Fruit fly (Drosophila melanogaster) whole organism, prepupa: ENCODE data around the gene ppk23.
A peak's percentile ranks its signal among the peaks of the same experiment; 100 is the strongest.

ENCODE experiments used
- Blimp-1 ChIP-seq: fragments of 200-800 bp; sonication (Bioruptor generic); optimal IDR thresholded peaks from 3 replicates; lab custom pipeline; 2017; ENCODE audit warnings: missing biosample characterization, missing genetic modification characterization, mild to moderate bottlenecking, moderate library complexity, missing genetic modification reagents
- CG10631 ChIP-seq: fragments of 200-800 bp; sonication (Bioruptor generic); optimal IDR thresholded peaks from 2 replicates; lab custom pipeline; 2016; ENCODE audit warnings: missing biosample characterization, missing genetic modification characterization
- CG10669 ChIP-seq: fragments of 200-800 bp; sonication (Bioruptor generic); optimal IDR thresholded peaks from 3 replicates; lab custom pipeline; 2018; ENCODE audit warnings: missing biosample characterization, mild to moderate bottlenecking, missing genetic modification characterization, moderate library complexity
- CG11762 ChIP-seq: fragments of 200-800 bp; sonication (Bioruptor generic); optimal IDR thresholded peaks from 3 replicates; lab custom pipeline; 2016; ENCODE audit warnings: missing biosample characterization, missing genetic modification characterization; ENCODE audit not compliant: insufficient read depth
- CG15336 ChIP-seq: fragments of 200-800 bp; sonication (Bioruptor generic); IDR thresholded peaks from 2 replicates; pipeline ENCODE4 v1.3.6; 2022; ENCODE audit warnings: missing biosample characterization, missing genetic modification characterization
- CG1621 ChIP-seq: fragments of 200-800 bp; sonication (Bioruptor generic); optimal IDR thresholded peaks from 3 replicates; lab custom pipeline; 2018; ENCODE audit warnings: missing biosample characterization, mild to moderate bottlenecking, missing genetic modification characterization
- CG16779 ChIP-seq: fragments of 200-800 bp; sonication (Bioruptor generic); optimal IDR thresholded peaks from 3 replicates; lab custom pipeline; 2017; ENCODE audit warnings: missing biosample characterization, mild to moderate bottlenecking, missing genetic modification characterization
- CG3032 ChIP-seq: fragments of 200-800 bp; optimal IDR thresholded peaks from 2 replicates; lab custom pipeline; 2019; ENCODE audit warnings: missing biosample characterization, mild to moderate bottlenecking, missing genetic modification characterization, moderate library complexity
- CG31627 ChIP-seq: fragments of 200-800 bp; sonication (Bioruptor generic); optimal IDR thresholded peaks from 3 replicates; lab custom pipeline; 2016; ENCODE audit warnings: missing biosample characterization, missing genetic modification characterization
- CG32006 ChIP-seq: fragments of 200-800 bp; sonication (Bioruptor generic); optimal IDR thresholded peaks from 3 replicates; lab custom pipeline; 2017; ENCODE audit warnings: missing biosample characterization, mild to moderate bottlenecking, missing genetic modification characterization
- CG34406 ChIP-seq: fragments of 200-800 bp; sonication (Bioruptor generic); optimal IDR thresholded peaks from 3 replicates; lab custom pipeline; 2016; ENCODE audit warnings: missing biosample characterization, missing genetic modification characterization
- CG4318 ChIP-seq: fragments of 200-800 bp; sonication (Bioruptor generic); optimal IDR thresholded peaks from 3 replicates; lab custom pipeline; 2017; ENCODE audit warnings: missing biosample characterization, mild to moderate bottlenecking, missing genetic modification characterization
- CG6163 ChIP-seq: fragments of 200-800 bp; sonication (Bioruptor generic); IDR thresholded peaks from 3 replicates; pipeline ENCODE4 v1.3.6; 2022; ENCODE audit warnings: missing biosample characterization, missing genetic modification characterization
- CG6276 ChIP-seq: fragments of 200-800 bp; sonication (Bioruptor generic); optimal IDR thresholded peaks from 2 replicates; lab custom pipeline; 2017; ENCODE audit warnings: missing biosample characterization, mild to moderate bottlenecking, missing genetic modification characterization
- CG6792 ChIP-seq: fragments of 200-800 bp; sonication (Bioruptor generic); optimal IDR thresholded peaks from 3 replicates; lab custom pipeline; 2016; ENCODE audit warnings: missing biosample characterization, missing genetic modification characterization
- CG6808 ChIP-seq: fragments of 200-800 bp; sonication (Bioruptor generic); optimal IDR thresholded peaks from 3 replicates; lab custom pipeline; 2017; ENCODE audit warnings: missing biosample characterization, missing genetic modification characterization, mild to moderate bottlenecking, moderate library complexity, missing genetic modification reagents
- CG6854 ChIP-seq: fragments of 200-800 bp; sonication (Bioruptor generic); optimal IDR thresholded peaks from 2 replicates; lab custom pipeline; 2017; ENCODE audit warnings: missing biosample characterization, mild to moderate bottlenecking, missing genetic modification characterization
- CG8119 ChIP-seq: fragments of 200-800 bp; sonication (Bioruptor generic); IDR thresholded peaks from 3 replicates; pipeline ENCODE4 v1.3.6; 2022; ENCODE audit warnings: missing biosample characterization, missing genetic modification characterization
- CG8319 ChIP-seq: fragments of 200-800 bp; sonication (Bioruptor generic); optimal IDR thresholded peaks from 3 replicates; lab custom pipeline; 2016; ENCODE audit warnings: missing biosample characterization, missing genetic modification characterization
- CG9139 ChIP-seq: fragments of 200-800 bp; sonication (Bioruptor generic); optimal IDR thresholded peaks from 3 replicates; lab custom pipeline; 2017; ENCODE audit warnings: missing biosample characterization, mild to moderate bottlenecking, missing genetic modification characterization
- Eip78C ChIP-seq: fragments of 200-800 bp; sonication (Bioruptor generic); peaks from one replicate; lab custom pipeline; 2016; ENCODE audit warnings: missing biosample characterization, missing genetic modification characterization
- Ets21C ChIP-seq: fragments of 200-800 bp; sonication (Bioruptor generic); optimal IDR thresholded peaks from 3 replicates; lab custom pipeline; 2016; ENCODE audit warnings: missing biosample characterization, missing genetic modification characterization
- Ets96B ChIP-seq: fragments of 200-800 bp; optimal IDR thresholded peaks from 2 replicates; lab custom pipeline; 2019; ENCODE audit warnings: missing biosample characterization, mild to moderate bottlenecking, missing genetic modification characterization, moderate library complexity
- Gug ChIP-seq: fragments of 200-800 bp; sonication (Bioruptor generic); IDR thresholded peaks from 2 replicates; pipeline ENCODE4 v1.3.6; 2022; ENCODE audit warnings: missing biosample characterization, missing genetic modification characterization
- Hr38 ChIP-seq: sonication (Bioruptor generic); optimal IDR thresholded peaks from 2 replicates; lab custom pipeline; 2016; ENCODE audit warnings: missing biosample characterization, missing genetic modification characterization
- Hr4 ChIP-seq: fragments of 200-800 bp; sonication (Bioruptor generic); optimal IDR thresholded peaks from 3 replicates; lab custom pipeline; 2016; ENCODE audit warnings: missing biosample characterization, missing genetic modification characterization
- Lpt ChIP-seq: fragments of 200-800 bp; sonication (Bioruptor generic); optimal IDR thresholded peaks from 3 replicates; lab custom pipeline; 2016; ENCODE audit warnings: missing biosample characterization, missing genetic modification characterization
- Met ChIP-seq: fragments of 200-800 bp; sonication (Bioruptor generic); optimal IDR thresholded peaks from 3 replicates; lab custom pipeline; 2016; ENCODE audit warnings: missing biosample characterization, missing genetic modification characterization
- OdsH ChIP-seq: fragments of 200-800 bp; sonication (Bioruptor generic); optimal IDR thresholded peaks from 3 replicates; lab custom pipeline; 2016; ENCODE audit warnings: missing biosample characterization, missing genetic modification characterization
- Smox ChIP-seq: fragments of 200-800 bp; sonication (Bioruptor generic); optimal IDR thresholded peaks from 3 replicates; lab custom pipeline; 2016; ENCODE audit warnings: missing biosample characterization, missing genetic modification characterization
- Sox102F ChIP-seq: fragments of 200-800 bp; sonication (Bioruptor generic); optimal IDR thresholded peaks from 2 replicates; lab custom pipeline; 2016; ENCODE audit warnings: missing biosample characterization, mild to moderate bottlenecking, missing genetic modification characterization
- Sox14 ChIP-seq: fragments of 200-800 bp; sonication (Bioruptor generic); optimal IDR thresholded peaks from 3 replicates; lab custom pipeline; 2016; ENCODE audit warnings: missing biosample characterization, missing genetic modification characterization
- achi ChIP-seq: fragments of 200-800 bp; sonication (Bioruptor generic); optimal IDR thresholded peaks from 3 replicates; lab custom pipeline; 2016; ENCODE audit warnings: missing biosample characterization, missing genetic modification characterization
- acj6 ChIP-seq: fragments of 200-800 bp; sonication (Bioruptor generic); optimal IDR thresholded peaks from 3 replicates; lab custom pipeline; 2016; ENCODE audit warnings: missing biosample characterization, missing genetic modification characterization
- dac ChIP-seq: fragments of 200-800 bp; sonication (Bioruptor generic); optimal IDR thresholded peaks from 2 replicates; lab custom pipeline; 2017; ENCODE audit warnings: missing biosample characterization, mild to moderate bottlenecking, missing genetic modification characterization
- eg ChIP-seq: fragments of 200-800 bp; sonication (Bioruptor generic); IDR thresholded peaks from 3 replicates; pipeline ENCODE4 v1.3.6; 2022; ENCODE audit warnings: missing biosample characterization, missing genetic modification characterization
- esn ChIP-seq: fragments of 200-800 bp; sonication (Bioruptor generic); optimal IDR thresholded peaks from 2 replicates; lab custom pipeline; 2016; ENCODE audit warnings: missing biosample characterization, mild to moderate bottlenecking, missing genetic modification characterization, moderate library complexity
- fd59A ChIP-seq: fragments of 200-800 bp; sonication (Bioruptor generic); optimal IDR thresholded peaks from 2 replicates; lab custom pipeline; 2017; ENCODE audit warnings: missing biosample characterization, mild to moderate bottlenecking, missing genetic modification characterization, missing genetic modification reagents
- fd85E ChIP-seq: fragments of 200-800 bp; sonication (Bioruptor generic); optimal IDR thresholded peaks from 3 replicates; lab custom pipeline; 2016; ENCODE audit warnings: missing biosample characterization, missing genetic modification characterization
- fkh ChIP-seq: fragments of 200-800 bp; sonication (Bioruptor generic); optimal IDR thresholded peaks from 3 replicates; lab custom pipeline; 2017; ENCODE audit warnings: missing biosample characterization, mild to moderate bottlenecking, missing genetic modification characterization, moderate library complexity
- lz ChIP-seq: fragments of 200-800 bp; sonication (Bioruptor generic); optimal IDR thresholded peaks from 3 replicates; lab custom pipeline; 2016; ENCODE audit warnings: missing biosample characterization, missing genetic modification characterization
- net ChIP-seq: fragments of 200-800 bp; sonication (Bioruptor generic); optimal IDR thresholded peaks from 3 replicates; lab custom pipeline; 2016; ENCODE audit warnings: missing biosample characterization, missing genetic modification characterization
- pdm3 ChIP-seq: fragments of 200-800 bp; sonication (Bioruptor generic); optimal IDR thresholded peaks from 3 replicates; lab custom pipeline; 2016; ENCODE audit warnings: missing biosample characterization, missing genetic modification characterization
- salr ChIP-seq, 2 experiments: fragments of 200-800 bp; sonication (Bioruptor generic); optimal IDR thresholded peaks; 3 replicates each; lab custom pipeline; 2016 to 2018; ENCODE audit warnings: missing biosample characterization in 2 of 2, missing genetic modification characterization in 2 of 2, mild to moderate bottlenecking in 1 of 2
- spab ChIP-seq: fragments of 200-800 bp; sonication (Bioruptor generic); optimal IDR thresholded peaks from 2 replicates; lab custom pipeline; 2017; ENCODE audit warnings: missing biosample characterization, mild to moderate bottlenecking, missing genetic modification characterization, missing genetic modification reagents
- ss ChIP-seq, 2 experiments: fragments of 200-800 bp; sonication (Bioruptor generic); optimal IDR thresholded peaks; 2 replicates in 1 of 2; 3 replicates in 1 of 2; lab custom pipeline; 2017 to 2018; ENCODE audit warnings: mild to moderate bottlenecking in 2 of 2, missing biosample characterization in 2 of 2, missing genetic modification characterization in 2 of 2, moderate library complexity in 1 of 2
- topi ChIP-seq: fragments of 200-800 bp; sonication (Bioruptor generic); optimal IDR thresholded peaks from 3 replicates; lab custom pipeline; 2016; ENCODE audit warnings: missing biosample characterization, missing genetic modification characterization
- vri ChIP-seq: fragments of 200-800 bp; sonication (Bioruptor generic); optimal IDR thresholded peaks from 3 replicates; lab custom pipeline; 2016; ENCODE audit warnings: missing biosample characterization, mild to moderate bottlenecking, missing genetic modification characterization

Gene ppk23

dm6 chrX:17558708-17559107 is 10.3 kb downstream of the ppk23 start (continued):
- TF ChIP-seq net (GFP tag; lab: Kevin White, UChicago) (peak; percentile 44), CG31627 (GFP tag; lab: Kevin White, UChicago) (no peak), fd85E (GFP tag; lab: Kevin White, UChicago) (no peak), vri (GFP tag; lab: Kevin White, UChicago) (no peak), pdm3 (peak; percentile 44), Hr38 (no peak), CG11762 (peak; percentile 38), CG8119 (peak; percentile 68), fkh (GFP tag; lab: Kevin White, UChicago) (no peak), fd59A (GFP tag; lab: Kevin White, UChicago) (peak; percentile 74), CG6854 (GFP tag; lab: Kevin White, UChicago) (no peak), spab (peak; percentile 71), dac (peak; percentile 35), CG4318 (GFP tag; lab: Kevin White, UChicago) (peak; percentile 37), topi (peak; percentile 6), salr (GFP tag; optimal IDR thresholded peaks at IDR 0.05; lab: Kevin White, UChicago) (peak; percentile 54 to 58), esn (GFP tag; lab: Kevin White, UChicago) (peak; percentile 7), Eip78C (GFP tag; lab: Kevin White, UChicago) (peak; percentile 91), Gug (GFP tag; lab: Robert Waterston, UW) (no peak), Met (GFP tag; lab: Kevin White, UChicago) (peak; percentile 17)
- TF ChIP-seq, all 60 proteins: peak for 40

- TF ChIP-seq Smox (GFP tag; lab: Kevin White, UChicago) (no peak), CG6276 (GFP tag; lab: Kevin White, UChicago) (peak; percentile 27), CG32006 (GFP tag; lab: Kevin White, UChicago) (peak; percentile 63), eg (GFP tag; lab: Robert Waterston, UW) (peak; percentile 59; the same call in 2 of the 3 replicates), achi (GFP tag; lab: Kevin White, UChicago) (peak; percentile 2), OdsH (GFP tag; lab: Kevin White, UChicago) (peak; percentile 21), CG3032 (tag; lab: Kevin White, UChicago) (no peak), Hr4 (GFP tag; lab: Kevin White, UChicago) (peak; percentile 42), CG15336 (GFP tag; lab: Robert Waterston, UW) (peak; percentile 48), Blimp-1 (no peak), CG34406 (no peak), Lpt (GFP tag; lab: Kevin White, UChicago) (peak; percentile 5), CG9139 (GFP tag; lab: Kevin White, UChicago) (no peak), CG16779 (tag; lab: Kevin White, UChicago) (no peak), Sox14 (GFP tag; lab: Kevin White, UChicago) (peak; percentile 31), CG8119 (0 out of 3 replicates have a peak, but pooled peaks have one; percentile 32), CG6163 (GFP tag; lab: Robert Waterston, UW) (peak; percentile 60; the same call in 2 of the 3 replicates), pdm3 (peak; percentile 29), acj6 (peak; percentile 9), lz (no peak), esn (GFP tag; lab: Kevin White, UChicago) (no peak), dac (no peak), Eip78C (GFP tag; lab: Kevin White, UChicago) (peak; percentile 65)
Observed at dm6 chrX:17555139-17555538, 13.9 kb downstream of the ppk23 start.

- TF ChIP-seq fd59A (GFP tag; lab: Kevin White, UChicago) (peak; percentile 49), CG8119 (peak; percentile 64), fkh (GFP tag; lab: Kevin White, UChicago) (no peak), CG10669 (peak; percentile 64), Ets96B (tag; lab: Kevin White, UChicago) (peak; percentile 48), Met (GFP tag; lab: Kevin White, UChicago) (peak; percentile 84), Hr38 (no peak), CG1621 (peak; percentile 38), dac (no peak), CG6792 (peak; percentile 57), CG10631 (GFP tag; lab: Kevin White, UChicago) (peak; percentile 63), CG8319 (GFP tag; lab: Kevin White, UChicago) (no peak), ss (GFP tag; optimal IDR thresholded peaks at IDR 0.05; lab: Kevin White, UChicago) (peak; percentile 47 to 58), CG6808 (GFP tag; lab: Kevin White, UChicago) (peak; percentile 54), pdm3 (peak; percentile 60), Ets21C (peak; percentile 13), spab (peak; percentile 50), Sox102F (peak; percentile 76), net (GFP tag; lab: Kevin White, UChicago) (peak; percentile 32), Hr4 (GFP tag; lab: Kevin White, UChicago) (peak; percentile 28), Smox (GFP tag; lab: Kevin White, UChicago) (peak; percentile 65)
Observed at dm6 chrX:17550957-17551356, 18.1 kb downstream of the ppk23 start.
